Fruit fly (Drosophila melanogaster): Measurements from ENCODE around the gene Cox10.

- TF ChIP-seq CG11504 (tag; optimal IDR thresholded peaks at IDR 0.05) (peak; percentile 92), CG17829 (tag; optimal IDR thresholded peaks at IDR 0.05) (peak; percentile 88), Neu2 (GFP tag; optimal IDR thresholded peaks at IDR 0.05; ENCODE audit: borderline replicate concordance) (no peak), otp (GFP tag; IDR thresholded peaks at IDR 0.05) (peak; percentile 87), CG6272 (GFP tag; IDR thresholded peaks at IDR 0.05) (peak; percentile 81), org-1 (GFP tag; optimal IDR thresholded peaks at IDR 0.05) (peak; percentile 78), Trl (optimal IDR thresholded peaks at IDR 0.05) (no peak), Trl (GFP tag; optimal IDR thresholded peaks at IDR 0.05) (peak; percentile 74), fd64A (GFP tag; optimal IDR thresholded peaks at IDR 0.05) (no peak), Sin3A (optimal IDR thresholded peaks at IDR 0.05) (no peak), CG10366 (GFP tag; IDR thresholded peaks at IDR 0.05) (peak; percentile 91), CG31441 (GFP tag; IDR thresholded peaks at IDR 0.05) (peak; percentile 87), CG11723 (GFP tag; optimal IDR thresholded peaks at IDR 0.05) (peak; percentile 70)
Measured at dm6 chr2L:10381890-10382450, 50.7 kb downstream of the Cox10 start, which contains the start of gene CG5096.

All from whole organism, embryonic.